Worm (Caenorhabditis elegans) whole organism, mixed stage, embryonic: ENCODE data around the gene C01B10.6.

Experiments
- M03D4.4 ChIP-seq: sonication (generic microtip); optimal IDR thresholded peaks from 2 replicates; lab custom pipeline; 2017; ENCODE audit warnings: mild to moderate bottlenecking, missing genetic modification characterization, missing compliant biosample characterization
- blmp-1 ChIP-seq: fragments of 150-350 bp; optimal IDR thresholded peaks from 2 replicates; lab custom pipeline; 2014; ENCODE audit warnings: missing biosample characterization, missing genetic modification characterization
- ceh-39 ChIP-seq: fragments of 150-350 bp; optimal IDR thresholded peaks from 2 replicates; lab custom pipeline; 2014; ENCODE audit warnings: missing biosample characterization, missing genetic modification characterization
- ceh-43 ChIP-seq: fragments of 200-800 bp; sonication (Bioruptor generic); optimal IDR thresholded peaks from 2 replicates; lab custom pipeline; 2018; ENCODE audit warnings: mild to moderate bottlenecking, missing genetic modification characterization, moderate library complexity, missing compliant biosample characterization
- ces-1 ChIP-seq: fragments of 150-350 bp; optimal IDR thresholded peaks from 2 replicates; lab custom pipeline; 2014; ENCODE audit warnings: missing biosample characterization, missing genetic modification reagents, missing genetic modification characterization
- cnd-1 ChIP-seq: fragments of 200-800 bp; sonication (Bioruptor generic); optimal IDR thresholded peaks from 2 replicates; lab custom pipeline; 2018; ENCODE audit warnings: mild to moderate bottlenecking, missing genetic modification characterization, missing compliant biosample characterization
- elt-1 ChIP-seq: sonication (generic microtip); optimal IDR thresholded peaks from 2 replicates; lab custom pipeline; 2017; ENCODE audit warnings: missing genetic modification characterization, mild to moderate bottlenecking, missing compliant biosample characterization, antibody characterized with exemption, moderate library complexity, borderline replicate concordance; ENCODE audit not compliant: insufficient read depth
- elt-3 ChIP-seq: fragments of 150-350 bp; optimal IDR thresholded peaks from 2 replicates; lab custom pipeline; 2014; ENCODE audit warnings: missing biosample characterization, missing genetic modification characterization
- flh-1 ChIP-seq: fragments of 200-800 bp; sonication (Bioruptor generic); optimal IDR thresholded peaks from 2 replicates; lab custom pipeline; 2018; ENCODE audit warnings: mild to moderate bottlenecking, missing genetic modification characterization, moderate library complexity, missing compliant biosample characterization
- hlh-1 ChIP-seq: fragments of 150-350 bp; optimal IDR thresholded peaks from 2 replicates; lab custom pipeline; 2014; ENCODE audit warnings: missing biosample characterization, missing genetic modification reagents, missing genetic modification characterization
- lin-32 ChIP-seq: fragments of 200-800 bp; sonication (Bioruptor generic); optimal IDR thresholded peaks from 2 replicates; lab custom pipeline; 2018; ENCODE audit warnings: mild to moderate bottlenecking, missing genetic modification characterization, missing compliant biosample characterization
- mab-5 ChIP-seq: fragments of 150-350 bp; optimal IDR thresholded peaks from 2 replicates; lab custom pipeline; 2014; ENCODE audit warnings: missing biosample characterization, missing genetic modification characterization
- nhr-2 ChIP-seq: fragments of 150-350 bp; optimal IDR thresholded peaks from 2 replicates; lab custom pipeline; 2014; ENCODE audit warnings: missing biosample characterization, missing genetic modification characterization
- nhr-237 ChIP-seq: fragments of 150-350 bp; optimal IDR thresholded peaks from 2 replicates; lab custom pipeline; 2014; ENCODE audit warnings: missing biosample characterization, missing genetic modification characterization
- nhr-76 ChIP-seq: sonication (generic microtip); optimal IDR thresholded peaks from 2 replicates; lab custom pipeline; 2017; ENCODE audit warnings: missing biosample characterization, missing genetic modification characterization
- pha-4 ChIP-seq: fragments of 150-350 bp; optimal IDR thresholded peaks from 2 replicates; lab custom pipeline; 2018; ENCODE audit warnings: missing biosample characterization, missing genetic modification reagents, missing genetic modification characterization
- sem-2 ChIP-seq: fragments of 200-800 bp; sonication (Bioruptor generic); optimal IDR thresholded peaks from 2 replicates; lab custom pipeline; 2018; ENCODE audit warnings: mild to moderate bottlenecking, missing genetic modification characterization, missing compliant biosample characterization
- snpc-4 ChIP-seq: fragments of 150-350 bp; optimal IDR thresholded peaks from 2 replicates; lab custom pipeline; 2014; ENCODE audit warnings: missing biosample characterization, missing genetic modification characterization
- tbx-8 ChIP-seq: fragments of 200-800 bp; sonication (Bioruptor generic); optimal IDR thresholded peaks from 2 replicates; lab custom pipeline; 2018; ENCODE audit warnings: mild to moderate bottlenecking, missing genetic modification characterization, moderate library complexity, missing compliant biosample characterization
- unc-120 ChIP-seq: sonication (generic microtip); optimal IDR thresholded peaks from 2 replicates; lab custom pipeline; 2017; ENCODE audit warnings: missing genetic modification characterization, missing compliant biosample characterization; ENCODE audit not compliant: poor library complexity, severe bottlenecking
- unc-39 ChIP-seq: fragments of 150-350 bp; optimal IDR thresholded peaks from 2 replicates; lab custom pipeline; 2014; ENCODE audit warnings: missing biosample characterization, missing genetic modification characterization
- unc-62 ChIP-seq: fragments of 150-350 bp; optimal IDR thresholded peaks from 2 replicates; lab custom pipeline; 2014; ENCODE audit warnings: missing biosample characterization, missing genetic modification reagents, missing genetic modification characterization

Gene C01B10.6

ce11 chrIV:6657519-6658031 is 17.6 kb downstream of the C01B10.6 start, which contains the start of gene C01B10.11:
TSS of gene C01B10.11 (plus strand) at chrIV:6657981.
- TF ChIP-seq elt-3 (peak; percentile 52), blmp-1 (peak; percentile 42), unc-62 (GFP tag; lab: Kevin White, UChicago) (peak; percentile 44), ceh-43 (no peak)

ce11 chrIV:6664336-6664735 is 24.4 kb downstream of the C01B10.6 start:
- TF ChIP-seq hlh-1 (tag; lab: Kevin White, UChicago) (no peak), tbx-8 (no peak), M03D4.4 (no peak)
- TF ChIP-seq, all 35 proteins: peak for 0

- TF ChIP-seq mab-5 (no peak), ceh-39 (tag; lab: Kevin White, UChicago) (no peak), tbx-8 (no peak), sem-2 (GFP tag; lab: Kevin White, UChicago) (no peak), nhr-2 (tag; lab: Kevin White, UChicago) (no peak), M03D4.4 (no peak), ces-1 (GFP tag; lab: Kevin White, UChicago) (no peak), elt-1 (no peak), ceh-43 (no peak), blmp-1 (no peak), lin-32 (no peak), nhr-76 (tag; lab: Kevin White, UChicago) (no peak), cnd-1 (tag; lab: Kevin White, UChicago) (no peak), flh-1 (no peak), unc-62 (GFP tag; lab: Kevin White, UChicago) (no peak), nhr-237 (tag; lab: Kevin White, UChicago) (no peak), unc-39 (tag; lab: Kevin White, UChicago) (no peak), pha-4 (no peak), snpc-4 (no peak), unc-120 (tag; lab: Kevin White, UChicago) (no peak)
These were observed 27.9 kb downstream of the C01B10.6 start, which contains the start of gene Y73B6A.1 for ce11 chrIV:6667898-6668297. TSS of gene Y73B6A.1 (minus strand) at chrIV:6667998.
